Worm (Caenorhabditis elegans) whole organism, L3 larva: Measurements from ENCODE around the gene pgph-1.

ENCODE experiments used
- ama-1 ChIP-seq: fragments of 150-350 bp; optimal IDR thresholded peaks from 2 replicates; lab custom pipeline; 2018
- nhr-11 ChIP-seq: fragments of 150-350 bp; optimal IDR thresholded peaks from 2 replicates; lab custom pipeline; 2014; ENCODE audit warnings: missing biosample characterization, missing genetic modification characterization
- nhr-12 ChIP-seq: fragments of 150-350 bp; optimal IDR thresholded peaks from 2 replicates; lab custom pipeline; 2014; ENCODE audit warnings: missing biosample characterization, missing genetic modification characterization
- nhr-23 ChIP-seq: fragments of 150-350 bp; optimal IDR thresholded peaks from 2 replicates; lab custom pipeline; 2014; ENCODE audit warnings: missing biosample characterization, missing genetic modification reagents, missing genetic modification characterization
- nhr-237 ChIP-seq: fragments of 150-350 bp; optimal IDR thresholded peaks from 2 replicates; lab custom pipeline; 2014; ENCODE audit warnings: missing biosample characterization, missing genetic modification characterization
- nhr-77 ChIP-seq: fragments of 150-350 bp; optimal IDR thresholded peaks from 2 replicates; lab custom pipeline; 2014; ENCODE audit warnings: missing biosample characterization, missing genetic modification characterization
- pha-4 ChIP-seq: fragments of 150-350 bp; optimal IDR thresholded peaks from 2 replicates; lab custom pipeline; 2014; ENCODE audit warnings: missing biosample characterization, missing genetic modification reagents, missing genetic modification characterization
- skn-1 ChIP-seq: fragments of 150-350 bp; optimal IDR thresholded peaks from 2 replicates; lab custom pipeline; 2014; ENCODE audit warnings: missing biosample characterization, missing genetic modification characterization
- tbx-2 ChIP-seq: sonication (generic microtip); optimal IDR thresholded peaks from 2 replicates; lab custom pipeline; 2016; ENCODE audit warnings: mild to moderate bottlenecking, missing genetic modification characterization, missing compliant biosample characterization
- unc-62 ChIP-seq: fragments of 150-350 bp; sonication (generic microtip); optimal IDR thresholded peaks from 4 replicates; lab custom pipeline; 2014; ENCODE audit warnings: missing biosample characterization, missing genetic modification reagents, missing genetic modification characterization
- zag-1 ChIP-seq: fragments of 150-350 bp; optimal IDR thresholded peaks from 2 replicates; lab custom pipeline; 2014; ENCODE audit warnings: missing biosample characterization, missing genetic modification characterization

ce11 chrV:5716508-5716907 lies 36.8 kb downstream of the pgph-1 start, which contains the start of gene K09H11.9:
- no peak for TF ChIP-seq nhr-237 (tag; lab: Kevin White, UChicago)
- no peak for TF ChIP-seq nhr-77
- no peak for TF ChIP-seq pha-4 (tag; lab: Kevin White, UChicago)
- TF ChIP-seq skn-1 (tag; lab: Kevin White, UChicago), result no peak
- TF ChIP-seq nhr-23 (tag; lab: Kevin White, UChicago), result no peak
- TF ChIP-seq ama-1 (lab: Kevin White, UChicago), result no peak
- no peak for TF ChIP-seq zag-1
- TF ChIP-seq unc-62 (GFP tag; lab: Kevin White, UChicago), result no peak
- TF ChIP-seq nhr-12 (tag; lab: Kevin White, UChicago), result no peak
- no peak for TF ChIP-seq tbx-2 (tag; lab: Kevin White, UChicago)
- TF ChIP-seq nhr-11 (tag; lab: Kevin White, UChicago), result no peak
